Worm (Caenorhabditis elegans): ENCODE measurements around the gene pipp-4P.

Gene pipp-4P

DNA sequence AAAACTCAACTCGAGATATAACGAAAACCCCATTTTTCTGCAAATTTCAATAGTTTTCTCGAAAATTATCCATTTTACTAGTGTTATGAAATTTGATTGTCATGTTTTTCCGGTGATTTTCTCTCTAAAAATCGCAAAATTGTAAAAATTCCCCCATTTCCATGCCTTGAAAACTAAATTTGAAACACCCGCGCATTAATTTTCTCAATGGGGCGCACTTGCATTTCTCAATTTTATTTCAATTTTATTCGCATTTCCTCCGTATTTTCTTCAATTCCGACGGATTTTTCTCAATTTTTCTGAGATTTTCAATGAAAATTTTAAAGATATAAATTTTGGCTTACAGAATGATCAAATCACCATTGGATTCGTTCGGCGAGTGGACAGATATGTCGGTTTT, 14.0 kb upstream of the pipp-4P start, which contains the start of gene Y71H2AM.3:
TSS of gene Y71H2AM.3 (plus strand) at position 347 of the 400 bp plus-strand sequence.
- TF ChIP-seq blmp-1 (tag; optimal IDR thresholded peaks at IDR 0.05; ENCODE audit: insufficient read depth) (no peak), skn-1 (tag; optimal IDR thresholded peaks at IDR 0.05) (no peak), C34F6.9 (tag; optimal IDR thresholded peaks at IDR 0.05) (peak; percentile 42), lin-13 (GFP tag; optimal IDR thresholded peaks at IDR 0.05) (peak; percentile 29), aly-2 (tag; optimal IDR thresholded peaks at IDR 0.05) (no peak), F13H6.1 (tag; optimal IDR thresholded peaks at IDR 0.05) (no peak), unc-55 (GFP tag; optimal IDR thresholded peaks at IDR 0.05) (peak; percentile 79), nhr-25 (tag; optimal IDR thresholded peaks at IDR 0.05) (peak; percentile 40), elt-3 (tag; optimal IDR thresholded peaks at IDR 0.05) (no peak), lsy-2 (tag; optimal IDR thresholded peaks at IDR 0.05) (peak; percentile 51 to 81), nhr-12 (tag; optimal IDR thresholded peaks at IDR 0.05) (no peak), crh-2 (tag; optimal IDR thresholded peaks at IDR 0.05) (peak; percentile 34), zag-1 (tag; optimal IDR thresholded peaks at IDR 0.05) (no peak), nhr-6 (tag; optimal IDR thresholded peaks at IDR 0.05) (no peak), sma-3 (GFP tag; optimal IDR thresholded peaks at IDR 0.05) (peak; percentile 30), ZK546.5 (tag; optimal IDR thresholded peaks at IDR 0.05) (no peak), sma-9 (GFP tag; optimal IDR thresholded peaks at IDR 0.05) (no peak), sma-9 (tag; optimal IDR thresholded peaks at IDR 0.05) (no peak), ztf-11 (tag; optimal IDR thresholded peaks at IDR 0.05) (no peak), R02D3.7 (tag; optimal IDR thresholded peaks at IDR 0.05) (no peak), dmd-4 (tag; optimal IDR thresholded peaks at IDR 0.05) (no peak), egl-27 (tag; optimal IDR thresholded peaks at IDR 0.05) (peak; percentile 30), lin-39 (tag; optimal IDR thresholded peaks at IDR 0.05) (no peak), gmeb-1 (tag; optimal IDR thresholded peaks at IDR 0.05) (peak; percentile 93)

DNA sequence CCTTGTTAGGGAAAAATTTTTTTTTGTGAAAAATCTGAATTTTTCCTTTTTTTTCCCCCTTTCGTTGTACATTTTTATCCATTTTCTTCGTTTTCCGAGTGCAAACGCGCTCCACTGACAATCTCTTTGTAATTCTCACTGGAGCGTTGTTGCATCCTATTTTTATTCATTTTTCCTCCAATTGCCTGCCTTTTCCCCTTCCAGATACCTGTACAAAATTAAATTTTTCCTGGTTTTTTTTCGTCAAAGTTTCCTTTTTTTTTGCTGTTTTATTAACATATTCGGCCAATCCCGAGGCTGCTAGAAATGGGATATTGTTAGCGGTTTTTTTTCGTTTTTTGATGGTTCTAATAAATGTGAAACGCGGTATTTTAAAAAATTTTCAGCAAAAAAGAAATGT, 7.7 kb upstream of the pipp-4P start:
- TF ChIP-seq skn-1 (tag; optimal IDR thresholded peaks at IDR 0.05) (no peak), ama-1 (optimal IDR thresholded peaks at IDR 0.05) (peak; percentile 12), lin-13 (GFP tag; optimal IDR thresholded peaks at IDR 0.05) (peak; percentile 5), lsy-2 (tag; optimal IDR thresholded peaks at IDR 0.05) (peak in 1 of 2 experiments; percentile 22)

DNA sequence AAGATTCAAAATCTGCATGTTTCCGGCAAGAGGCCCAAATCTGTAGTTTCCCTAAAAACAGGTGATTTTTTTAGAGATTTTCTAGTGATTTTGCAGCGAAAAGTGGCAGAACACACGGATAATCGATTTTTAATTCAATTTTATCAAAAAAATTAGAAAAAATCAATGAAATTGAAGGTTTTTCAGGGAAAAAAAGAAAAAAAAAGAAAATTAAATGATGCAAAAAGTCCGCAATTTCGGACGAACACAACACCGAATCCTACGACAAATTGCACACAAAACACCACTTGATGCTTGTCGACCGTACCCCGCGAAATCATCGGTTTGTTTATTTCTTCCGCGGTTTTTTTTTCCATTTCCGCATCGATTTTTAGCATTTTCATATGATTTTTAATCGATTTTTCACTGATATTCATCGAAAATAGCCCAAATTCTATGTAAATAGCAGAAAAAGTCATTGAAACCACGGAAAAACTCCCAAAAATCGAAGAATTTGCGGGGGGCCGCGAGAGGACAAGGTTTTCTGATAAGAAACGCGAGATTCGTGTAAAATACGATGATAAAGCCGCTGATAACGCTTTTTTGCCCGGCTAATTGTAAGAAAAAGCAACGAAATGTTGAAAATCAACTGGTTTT, 4.0 kb upstream of the pipp-4P start, which contains the start of gene tufm-1:
TSS of gene tufm-1 (minus strand) at position 51 of the 636 bp plus-strand sequence.
- peak; percentile 45 for TF ChIP-seq crh-2 (tag; optimal IDR thresholded peaks at IDR 0.05)
- no peak for TF ChIP-seq nhr-12 (tag; optimal IDR thresholded peaks at IDR 0.05)
- TF ChIP-seq nhr-77 (tag; optimal IDR thresholded peaks at IDR 0.05) = no peak
- TF ChIP-seq nhr-25 (tag; optimal IDR thresholded peaks at IDR 0.05) = peak; percentile 42
- no peak for TF ChIP-seq elt-1 (tag; optimal IDR thresholded peaks at IDR 0.05)
- TF ChIP-seq peb-1 (tag; optimal IDR thresholded peaks at IDR 0.05) = no peak
- no peak for TF ChIP-seq nhr-6 (tag; optimal IDR thresholded peaks at IDR 0.05)
- peak; percentile 17 for TF ChIP-seq F13H6.1 (tag; optimal IDR thresholded peaks at IDR 0.05)
- TF ChIP-seq unc-62 (GFP tag; optimal IDR thresholded peaks at IDR 0.05) = no peak
- TF ChIP-seq elt-3 (tag; optimal IDR thresholded peaks at IDR 0.05) = no peak
- no peak for TF ChIP-seq dmd-4 (tag; optimal IDR thresholded peaks at IDR 0.05)
- no peak for TF ChIP-seq aly-2 (tag; optimal IDR thresholded peaks at IDR 0.05)
- no peak for TF ChIP-seq nhr-10 (tag; optimal IDR thresholded peaks at IDR 0.05)
- no peak for TF ChIP-seq nhr-21 (tag; optimal IDR thresholded peaks at IDR 0.05)
- peak; percentile 85 to 97 for TF ChIP-seq lsy-2 (tag; optimal IDR thresholded peaks at IDR 0.05)
- TF ChIP-seq sma-9 (GFP tag; optimal IDR thresholded peaks at IDR 0.05) = no peak
- TF ChIP-seq sma-9 (tag; optimal IDR thresholded peaks at IDR 0.05) = no peak
- TF ChIP-seq gmeb-1 (tag; optimal IDR thresholded peaks at IDR 0.05) = peak; percentile 47
- TF ChIP-seq C34F6.9 (tag; optimal IDR thresholded peaks at IDR 0.05) = peak; percentile 78
- no peak for TF ChIP-seq ZK546.5 (tag; optimal IDR thresholded peaks at IDR 0.05)
- TF ChIP-seq unc-39 (tag; optimal IDR thresholded peaks at IDR 0.05) = no peak
- TF ChIP-seq lin-11 (tag; optimal IDR thresholded peaks at IDR 0.05) = no peak
- TF ChIP-seq zag-1 (tag; optimal IDR thresholded peaks at IDR 0.05) = no peak
- no peak for TF ChIP-seq R02D3.7 (tag; optimal IDR thresholded peaks at IDR 0.05)
- no peak for TF ChIP-seq ztf-1 (GFP tag; conservative IDR thresholded peaks at IDR 0.05)
- TF ChIP-seq lin-13 (GFP tag; optimal IDR thresholded peaks at IDR 0.05) = peak; percentile 69
- no peak for TF ChIP-seq skn-1 (tag; optimal IDR thresholded peaks at IDR 0.05)
- TF ChIP-seq ceh-16 (tag; optimal IDR thresholded peaks at IDR 0.05) = no peak
- TF ChIP-seq alr-1 (tag; optimal IDR thresholded peaks at IDR 0.05) = no peak
- TF ChIP-seq Y55F3AM.14 (GFP tag; optimal IDR thresholded peaks at IDR 0.05) = no peak
- no peak for TF ChIP-seq sem-4 (tag; optimal IDR thresholded peaks at IDR 0.05)
- no peak for TF ChIP-seq snpc-4 (tag; optimal IDR thresholded peaks at IDR 0.05)
- no peak for TF ChIP-seq nhr-11 (tag; optimal IDR thresholded peaks at IDR 0.05)
- no peak for TF ChIP-seq sma-3 (GFP tag; optimal IDR thresholded peaks at IDR 0.05)
- TF ChIP-seq nhr-23 (tag; optimal IDR thresholded peaks at IDR 0.05) = no peak
- no peak for TF ChIP-seq lin-39 (tag; optimal IDR thresholded peaks at IDR 0.05)
- TF ChIP-seq fos-1 (tag; optimal IDR thresholded peaks at IDR 0.05) = peak; percentile 32
- TF ChIP-seq nhr-129 (tag; optimal IDR thresholded peaks at IDR 0.05) = peak; percentile 49
- TF ChIP-seq mdl-1 (tag; optimal IDR thresholded peaks at IDR 0.05) = no peak
- TF ChIP-seq ama-1 (optimal IDR thresholded peaks at IDR 0.05) = no peak
- TF ChIP-seq nhr-237 (tag; optimal IDR thresholded peaks at IDR 0.05) = no peak
- no peak for TF ChIP-seq blmp-1 (tag; optimal IDR thresholded peaks at IDR 0.05; ENCODE audit: insufficient read depth)
- no peak for TF ChIP-seq ceh-82 (tag; optimal IDR thresholded peaks at IDR 0.05)

Measured in whole organism, L2 larva.